Worm (Caenorhabditis elegans): ENCODE data around the gene nspb-5.

- TF ChIP-seq dao-5 (tag; optimal IDR thresholded peaks at IDR 0.05) (no peak), him-1 (tag; optimal IDR thresholded peaks at IDR 0.05) (no peak), W03F9.2 (tag; optimal IDR thresholded peaks at IDR 0.05) (peak; percentile 73)
Measured at ce11 chrIV:6631704-6632272, 32.9 kb downstream of the nspb-5 start, which contains the start of the genes cest-5.1 and C01B10.9.

Data from whole organism, L4/young adult.